Worm (Caenorhabditis elegans): ENCODE results near the gene try-3.

try-3 gene

ce11 chrIV:6554865-6555264 is 2.1 kb upstream of the try-3 start (continued):
- TF ChIP-seq nhr-129 (tag; optimal IDR thresholded peaks at IDR 0.05) (peak; percentile 7), F13H6.1 (tag; optimal IDR thresholded peaks at IDR 0.05) (no peak)

- TF ChIP-seq lin-11 (tag; optimal IDR thresholded peaks at IDR 0.05) (no peak), nhr-77 (tag; optimal IDR thresholded peaks at IDR 0.05) (no peak), elt-1 (tag; optimal IDR thresholded peaks at IDR 0.05) (no peak), nhr-23 (tag; optimal IDR thresholded peaks at IDR 0.05) (no peak), ceh-82 (tag; optimal IDR thresholded peaks at IDR 0.05) (no peak), sma-9 (GFP tag; optimal IDR thresholded peaks at IDR 0.05) (peak; percentile 88), sma-9 (tag; optimal IDR thresholded peaks at IDR 0.05) (no peak), nhr-11 (tag; optimal IDR thresholded peaks at IDR 0.05) (no peak), nhr-25 (tag; optimal IDR thresholded peaks at IDR 0.05) (no peak), snpc-4 (tag; optimal IDR thresholded peaks at IDR 0.05) (no peak), sem-4 (tag; optimal IDR thresholded peaks at IDR 0.05) (no peak), alr-1 (tag; optimal IDR thresholded peaks at IDR 0.05) (no peak), nhr-129 (tag; optimal IDR thresholded peaks at IDR 0.05) (peak; percentile 31), mbf-1 (tag; optimal IDR thresholded peaks at IDR 0.05) (no peak), lin-39 (tag; optimal IDR thresholded peaks at IDR 0.05) (no peak), ceh-16 (tag; optimal IDR thresholded peaks at IDR 0.05) (no peak), ZK546.5 (tag; optimal IDR thresholded peaks at IDR 0.05) (no peak), skn-1 (tag; optimal IDR thresholded peaks at IDR 0.05) (no peak), ztf-4 (tag; optimal IDR thresholded peaks at IDR 0.05) (no peak), mdl-1 (tag; optimal IDR thresholded peaks at IDR 0.05) (peak in 1 of 2 experiments; percentile 40), sma-3 (GFP tag; optimal IDR thresholded peaks at IDR 0.05) (no peak), nhr-12 (tag; optimal IDR thresholded peaks at IDR 0.05) (no peak), gmeb-1 (tag; optimal IDR thresholded peaks at IDR 0.05) (peak; percentile 36), nhr-6 (tag; optimal IDR thresholded peaks at IDR 0.05) (no peak), F13H6.1 (tag; optimal IDR thresholded peaks at IDR 0.05) (no peak), blmp-1 (tag; optimal IDR thresholded peaks at IDR 0.05; ENCODE audit: insufficient read depth) (peak; percentile 64), unc-55 (GFP tag; optimal IDR thresholded peaks at IDR 0.05) (peak; percentile 84), peb-1 (tag; optimal IDR thresholded peaks at IDR 0.05) (no peak), aly-2 (tag; optimal IDR thresholded peaks at IDR 0.05) (no peak), crh-2 (tag; optimal IDR thresholded peaks at IDR 0.05) (peak; percentile 14), ztf-1 (GFP tag; conservative IDR thresholded peaks at IDR 0.05) (no peak), ama-1 (optimal IDR thresholded peaks at IDR 0.05) (no peak), egl-27 (tag; optimal IDR thresholded peaks at IDR 0.05) (no peak), C34F6.9 (tag; optimal IDR thresholded peaks at IDR 0.05) (peak; percentile 53), mab-5 (tag; optimal IDR thresholded peaks at IDR 0.05) (no peak), zag-1 (tag; optimal IDR thresholded peaks at IDR 0.05) (no peak), ztf-11 (tag; optimal IDR thresholded peaks at IDR 0.05) (no peak), R02D3.7 (tag; optimal IDR thresholded peaks at IDR 0.05) (no peak), elt-3 (tag; optimal IDR thresholded peaks at IDR 0.05) (no peak), nhr-10 (tag; optimal IDR thresholded peaks at IDR 0.05) (no peak), lin-13 (GFP tag; optimal IDR thresholded peaks at IDR 0.05) (no peak), unc-62 (GFP tag; optimal IDR thresholded peaks at IDR 0.05) (no peak), Y55F3AM.14 (GFP tag; optimal IDR thresholded peaks at IDR 0.05) (no peak), dmd-4 (tag; optimal IDR thresholded peaks at IDR 0.05) (no peak), nhr-21 (tag; optimal IDR thresholded peaks at IDR 0.05) (no peak), nhr-237 (tag; optimal IDR thresholded peaks at IDR 0.05) (no peak), lsy-2 (tag; optimal IDR thresholded peaks at IDR 0.05) (peak in 1 of 2 experiments; percentile 51), unc-39 (tag; optimal IDR thresholded peaks at IDR 0.05) (no peak), fos-1 (tag; optimal IDR thresholded peaks at IDR 0.05) (peak; percentile 14)
Measured at ce11 chrIV:6555388-6556330, 1.3 kb upstream of the try-3 start, which contains the start of gene paqr-1. Gene paqr-1, minus strand, starts transcription at chrIV:6555438.

Data from whole organism, L2 larva.